ENCODE assay signal across 3 fruit fly cellular contexts in genomic region chr3L:15565829-15566433, dm6.
TF ChIP-seq lines count a peak whose summit lies in the region.

TSS of gene dop (plus strand) at chr3L:15566013.

TF ChIP-seq in whole organism, embryonic, 481 proteins besides CTCF, POLR2A, EP300 and RAD21 (continued from another document and continues in another):
- TF ChIP-seq HmgZ (tag; optimal IDR thresholded peaks at IDR 0.05; lab: Kevin White, UChicago) (peak; percentile 15), Dfd (GFP tag; optimal IDR thresholded peaks at IDR 0.05; lab: Kevin White, UChicago) (no peak), CG30431 (GFP tag; optimal IDR thresholded peaks at IDR 0.05; lab: Kevin White, UChicago) (no peak), CG15011 (GFP tag; optimal IDR thresholded peaks at IDR 0.05; lab: Kevin White, UChicago) (no peak), Taf1 (GFP tag; IDR thresholded peaks at IDR 0.05; lab: Robert Waterston, UW) (no peak), Sry-δ (GFP tag; optimal IDR thresholded peaks at IDR 0.05; lab: Kevin White, UChicago) (peak; percentile 95), CG17802 (tag; optimal IDR thresholded peaks at IDR 0.05; lab: Kevin White, UChicago) (no peak), zfh2 (GFP tag; optimal IDR thresholded peaks at IDR 0.05; lab: Kevin White, UChicago) (peak; percentile 44), nmo (GFP tag; optimal IDR thresholded peaks at IDR 0.05; lab: Kevin White, UChicago) (peak; percentile 30), Tbp (GFP tag; optimal IDR thresholded peaks at IDR 0.05; lab: Kevin White, UChicago) (no peak), CG6175 (GFP tag; IDR thresholded peaks at IDR 0.05; lab: Robert Waterston, UW) (no peak), Rfx (GFP tag; IDR thresholded peaks at IDR 0.05; lab: Robert Waterston, UW) (peak; percentile 46), slp2 (GFP tag; optimal IDR thresholded peaks at IDR 0.05; lab: Kevin White, UChicago) (no peak), CG18619 (GFP tag; optimal IDR thresholded peaks at IDR 0.05; lab: Kevin White, UChicago) (no peak), CG5245 (GFP tag; optimal IDR thresholded peaks at IDR 0.05; lab: Kevin White, UChicago) (no peak), CG10959 (GFP tag; IDR thresholded peaks at IDR 0.05; lab: Robert Waterston, UW) (no peak), E2f2 (GFP tag; IDR thresholded peaks at IDR 0.05; lab: Robert Waterston, UW) (peak; percentile 88), ap (GFP tag; IDR thresholded peaks at IDR 0.05; lab: Robert Waterston, UW) (no peak), CG11093 (GFP tag; IDR thresholded peaks at IDR 0.05; lab: Robert Waterston, UW) (no peak), CG9215 (GFP tag; IDR thresholded peaks at IDR 0.05; lab: Robert Waterston, UW) (no peak), sd (tag; optimal IDR thresholded peaks at IDR 0.05; lab: Kevin White, UChicago) (no peak), CG6813 (GFP tag; optimal IDR thresholded peaks at IDR 0.05; lab: Kevin White, UChicago) (no peak), CG9727 (GFP tag; optimal IDR thresholded peaks at IDR 0.05; lab: Kevin White, UChicago) (no peak), Hand (GFP tag; optimal IDR thresholded peaks at IDR 0.05; lab: Kevin White, UChicago) (no peak), HmgD (GFP tag; optimal IDR thresholded peaks at IDR 0.05; lab: Kevin White, UChicago) (peak; percentile 55), sna (GFP tag; IDR thresholded peaks at IDR 0.05; lab: Robert Waterston, UW; ENCODE audit: partially characterized antibody) (peak; percentile 43), Poxn (GFP tag; IDR thresholded peaks at IDR 0.05; lab: Robert Waterston, UW) (no peak), odd (GFP tag; optimal IDR thresholded peaks at IDR 0.05; lab: Kevin White, UChicago) (no peak), Ptx1 (GFP tag; IDR thresholded peaks at IDR 0.05; lab: Robert Waterston, UW) (no peak), CG13296 (GFP tag; optimal IDR thresholded peaks at IDR 0.05; lab: Kevin White, UChicago) (no peak), dan (GFP tag; IDR thresholded peaks at IDR 0.05; lab: Robert Waterston, UW) (no peak), CG2129 (GFP tag; IDR thresholded peaks at IDR 0.05; lab: Robert Waterston, UW; ENCODE audit: partially characterized antibody) (no peak), abd-A (tag; optimal IDR thresholded peaks at IDR 0.05; lab: Kevin White, UChicago) (no peak), CG8388 (GFP tag; optimal IDR thresholded peaks at IDR 0.05; lab: Kevin White, UChicago) (no peak), CG7786 (GFP tag; optimal IDR thresholded peaks at IDR 0.05; lab: Kevin White, UChicago) (no peak), ssp (GFP tag; IDR thresholded peaks at IDR 0.05; lab: Robert Waterston, UW) (no peak), CG11695 (GFP tag; IDR thresholded peaks at IDR 0.05; lab: Robert Waterston, UW) (no peak), ATbp (GFP tag; optimal IDR thresholded peaks at IDR 0.05; lab: Kevin White, UChicago) (no peak), row (GFP tag; IDR thresholded peaks at IDR 0.05; lab: Robert Waterston, UW) (peak; percentile 58; the same call in 2 of the 3 replicates), CG2678 (tag; optimal IDR thresholded peaks at IDR 0.05; lab: Kevin White, UChicago) (no peak), ttk (GFP tag; IDR thresholded peaks at IDR 0.05; lab: Robert Waterston, UW) (no peak), CG9609 (GFP tag; optimal IDR thresholded peaks at IDR 0.05; lab: Kevin White, UChicago) (no peak), Xrp1 (GFP tag; IDR thresholded peaks at IDR 0.05; lab: Robert Waterston, UW) (no peak), gsb-n (tag; optimal IDR thresholded peaks at IDR 0.05; lab: Kevin White, UChicago) (no peak), MTF-1 (GFP tag; optimal IDR thresholded peaks at IDR 0.05; lab: Kevin White, UChicago; ENCODE audit: borderline replicate concordance) (no peak), CG7963 (GFP tag; IDR thresholded peaks at IDR 0.05; lab: Robert Waterston, UW; ENCODE audit: partially characterized antibody) (no peak; the same call in 2 of the 3 replicates)

TF ChIP-seq in whole organism, prepupa, 60 proteins besides CTCF, POLR2A, EP300 and RAD21 (continued from another document):
- TF ChIP-seq vri (GFP tag; optimal IDR thresholded peaks at IDR 0.05; lab: Kevin White, UChicago), result peak; percentile 58
- peak; percentile 37 for TF ChIP-seq esn (GFP tag; optimal IDR thresholded peaks at IDR 0.05; lab: Kevin White, UChicago)
- no peak for TF ChIP-seq CG9139 (GFP tag; optimal IDR thresholded peaks at IDR 0.05; lab: Kevin White, UChicago)
- TF ChIP-seq Ets96B (tag; optimal IDR thresholded peaks at IDR 0.05; lab: Kevin White, UChicago), result no peak
- TF ChIP-seq Eip93F (GFP tag; optimal IDR thresholded peaks at IDR 0.05; lab: Kevin White, UChicago), result no peak
- TF ChIP-seq CG3032 (tag; optimal IDR thresholded peaks at IDR 0.05; lab: Kevin White, UChicago), result peak; percentile 14
- no peak for TF ChIP-seq CG8632 (GFP tag; optimal IDR thresholded peaks at IDR 0.05; lab: Kevin White, UChicago)
- peak; percentile 35 for TF ChIP-seq acj6 (GFP tag; optimal IDR thresholded peaks at IDR 0.05; lab: Kevin White, UChicago)
- peak; percentile 0 for TF ChIP-seq CG10631 (GFP tag; optimal IDR thresholded peaks at IDR 0.05; lab: Kevin White, UChicago)
- TF ChIP-seq CG6808 (GFP tag; optimal IDR thresholded peaks at IDR 0.05; lab: Kevin White, UChicago), result no peak
- TF ChIP-seq lz (GFP tag; optimal IDR thresholded peaks at IDR 0.05; lab: Kevin White, UChicago), result peak; percentile 34
- no peak for TF ChIP-seq CG32006 (GFP tag; optimal IDR thresholded peaks at IDR 0.05; lab: Kevin White, UChicago)
- TF ChIP-seq Sox102F (GFP tag; optimal IDR thresholded peaks at IDR 0.05; lab: Kevin White, UChicago), result no peak
- peak; percentile 25 for TF ChIP-seq Sox14 (GFP tag; optimal IDR thresholded peaks at IDR 0.05; lab: Kevin White, UChicago)

TF ChIP-seq in whole organism, wandering third instar larva, 38 proteins besides CTCF, POLR2A, EP300 and RAD21 (continued from another document):
- TF ChIP-seq fru (GFP tag; optimal IDR thresholded peaks at IDR 0.05; lab: Kevin White, UChicago) (peak; percentile 32), pan (optimal IDR thresholded peaks at IDR 0.05; lab: Kevin White, UChicago) (no peak), h (GFP tag; optimal IDR thresholded peaks at IDR 0.05; lab: Kevin White, UChicago) (no peak)
